Worm (Caenorhabditis elegans) whole organism, early embryonic: Measurements from ENCODE around the gene F40G12.9.
"Not testable (repeated sequence)": the region's sequence is repeated elsewhere in the genome, so short reads cannot be mapped to it uniquely, and the experiment has no call there.

Experiments
- B0310.2 ChIP-seq: sonication (generic microtip); optimal IDR thresholded peaks from 2 replicates; lab custom pipeline; 2016; ENCODE audit warnings: mild to moderate bottlenecking, missing genetic modification characterization, missing compliant biosample characterization
- F13C5.2 ChIP-seq: sonication (generic microtip); optimal IDR thresholded peaks from 2 replicates; lab custom pipeline; 2017; ENCODE audit warnings: mild to moderate bottlenecking, missing genetic modification characterization, inconsistent platforms, missing compliant biosample characterization
- aly-1 ChIP-seq: sonication (generic microtip); optimal IDR thresholded peaks from 2 replicates; lab custom pipeline; 2016; ENCODE audit warnings: missing genetic modification characterization, missing compliant biosample characterization
- ama-1 ChIP-seq: fragments of 150-350 bp; optimal IDR thresholded peaks from 2 replicates; lab custom pipeline; 2014
- ceh-13 ChIP-seq: fragments of 200-800 bp; sonication (Bioruptor generic); optimal IDR thresholded peaks from 2 replicates; lab custom pipeline; 2018; ENCODE audit warnings: mild to moderate bottlenecking, missing genetic modification characterization, missing compliant biosample characterization
- ceh-36 ChIP-seq: sonication (generic microtip); optimal IDR thresholded peaks from 2 replicates; lab custom pipeline; 2016; ENCODE audit warnings: missing genetic modification characterization, inconsistent platforms, missing compliant biosample characterization
- ets-7 ChIP-seq: sonication (generic microtip); optimal IDR thresholded peaks from 2 replicates; lab custom pipeline; 2016; ENCODE audit warnings: missing genotype, missing genetic modification characterization, missing compliant biosample characterization
- flt-1 ChIP-seq: fragments of 200-800 bp; sonication (Bioruptor generic); IDR thresholded peaks from 2 replicates; pipeline ENCODE4 v1.3.6; 2022; ENCODE audit warnings: missing genetic modification characterization, missing compliant biosample characterization
- hmbx-1 ChIP-seq: sonication (generic microtip); optimal IDR thresholded peaks from 2 replicates; lab custom pipeline; 2016; ENCODE audit warnings: mild to moderate bottlenecking, missing genetic modification characterization, missing compliant biosample characterization
- hmg-4 ChIP-seq: fragments of 200-800 bp; sonication (Bioruptor generic); optimal IDR thresholded peaks from 2 replicates; lab custom pipeline; 2018; ENCODE audit warnings: mild to moderate bottlenecking, missing genetic modification characterization, missing compliant biosample characterization
- hnd-1 ChIP-seq: sonication (generic microtip); optimal IDR thresholded peaks from 2 replicates; lab custom pipeline; 2016; ENCODE audit warnings: missing genetic modification characterization, missing compliant biosample characterization
- pes-1 ChIP-seq: fragments of 200-800 bp; sonication (Bioruptor generic); IDR thresholded peaks from 2 replicates; pipeline ENCODE4 v1.3.6; 2022; ENCODE audit warnings: missing genetic modification reagents, missing genetic modification characterization, missing compliant biosample characterization
- scrt-1 ChIP-seq: fragments of 200-800 bp; sonication (Bioruptor generic); IDR thresholded peaks from 2 replicates; pipeline ENCODE4 v1.3.6; 2022; ENCODE audit warnings: missing genetic modification characterization, missing compliant biosample characterization
- sea-1 ChIP-seq: fragments of 200-800 bp; sonication (Bioruptor generic); conservative IDR thresholded peaks from 2 replicates; pipeline ENCODE4 v1.3.6; 2022; ENCODE audit warnings: missing genetic modification characterization, missing compliant biosample characterization
- tbx-11 ChIP-seq: fragments of 200-800 bp; sonication (Bioruptor generic); IDR thresholded peaks from 2 replicates; pipeline ENCODE4 v1.3.6; 2022; ENCODE audit warnings: missing genetic modification characterization, missing compliant biosample characterization
- tbx-37 ChIP-seq: fragments of 200-800 bp; sonication (Bioruptor generic); conservative IDR thresholded peaks from 2 replicates; pipeline ENCODE4 v1.3.6; 2022; ENCODE audit warnings: missing genetic modification reagents, missing genetic modification characterization, missing compliant biosample characterization
- tra-4 ChIP-seq: sonication (generic microtip); optimal IDR thresholded peaks from 2 replicates; lab custom pipeline; 2017; ENCODE audit warnings: missing genetic modification characterization, missing compliant biosample characterization

Gene F40G12.9

DNA sequence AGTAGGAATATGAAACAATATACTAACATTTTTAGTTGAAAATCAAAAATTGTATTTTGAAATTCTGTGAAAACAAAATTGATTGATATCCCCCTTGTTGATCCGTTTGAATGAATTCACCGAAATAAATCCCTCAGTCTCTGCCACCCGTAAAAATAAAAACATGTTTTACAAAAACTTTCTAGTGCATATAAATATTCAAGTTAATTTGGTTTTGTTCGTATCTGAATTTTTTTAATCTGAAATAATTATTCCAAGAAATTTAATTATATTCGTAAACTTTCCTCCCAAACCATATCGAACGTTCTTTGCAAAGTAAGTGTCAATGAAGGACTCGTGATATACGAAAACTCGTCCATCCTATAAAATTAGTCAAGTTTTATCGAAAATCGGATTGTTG, 9.4 kb upstream of the F40G12.9 start, which contains the start of gene F40G12.6:
Gene F40G12.6, minus strand, starts transcription at position 101 of the 400 bp plus-strand sequence.
- TF ChIP-seq F13C5.2 (tag; lab: Kevin White, UChicago) (no peak), B0310.2 (no peak), hmbx-1 (tag; lab: Kevin White, UChicago) (no peak), scrt-1 (GFP tag; lab: Robert Waterston, UW) (no peak), hnd-1 (tag; lab: Kevin White, UChicago) (no peak), tbx-37 (GFP tag; lab: Robert Waterston, UW) (no peak), ama-1 (no peak), pes-1 (GFP tag; lab: Robert Waterston, UW) (no peak), tra-4 (tag; lab: Kevin White, UChicago) (no peak), hmg-4 (GFP tag; lab: Kevin White, UChicago) (no peak), ceh-13 (no peak), aly-1 (no peak), ceh-36 (tag; lab: Kevin White, UChicago) (no peak), flt-1 (GFP tag; lab: Robert Waterston, UW) (no peak)

- not testable (repeated sequence) for TF ChIP-seq hmbx-1 (tag; lab: Kevin White, UChicago); scrt-1 (GFP tag; lab: Robert Waterston, UW); flt-1 (GFP tag; lab: Robert Waterston, UW)
Measured at ce11 chrV:14274268-14274667, 8.2 kb upstream of the F40G12.9 start, which contains the start of gene F40G12.7. F40G12.7 (plus strand) TSS chrV:14274568.

- TF ChIP-seq tra-4 (tag; lab: Kevin White, UChicago) = no peak
- TF ChIP-seq hnd-1 (tag; lab: Kevin White, UChicago) = no peak
- TF ChIP-seq ceh-36 (tag; lab: Kevin White, UChicago) = no peak
- TF ChIP-seq tbx-11 (GFP tag; lab: Robert Waterston, UW) = no peak
- TF ChIP-seq B0310.2 = no peak
- TF ChIP-seq tbx-37 (GFP tag; lab: Robert Waterston, UW) = no peak
- TF ChIP-seq ets-7 (tag; lab: Kevin White, UChicago) = no peak
- TF ChIP-seq F13C5.2 (tag; lab: Kevin White, UChicago) = no peak
Measured at ce11 chrV:14279777-14280176, 2.7 kb upstream of the F40G12.9 start, which contains the start of gene srt-33. srt-33 (minus strand) TSS chrV:14279877.

- no peak for TF ChIP-seq tra-4 (tag; lab: Kevin White, UChicago)
- no peak for TF ChIP-seq pes-1 (GFP tag; lab: Robert Waterston, UW)
- TF ChIP-seq B0310.2 = no peak
- no peak for TF ChIP-seq tbx-11 (GFP tag; lab: Robert Waterston, UW)
- TF ChIP-seq sea-1 (GFP tag; lab: Robert Waterston, UW) = no peak
- TF ChIP-seq ceh-36 (tag; lab: Kevin White, UChicago) = no peak
- no peak for TF ChIP-seq F13C5.2 (tag; lab: Kevin White, UChicago)
- no peak for TF ChIP-seq hnd-1 (tag; lab: Kevin White, UChicago)
- TF ChIP-seq aly-1 = no peak
- no peak for TF ChIP-seq flt-1 (GFP tag; lab: Robert Waterston, UW)
- TF ChIP-seq ama-1 = no peak
- TF ChIP-seq ets-7 (tag; lab: Kevin White, UChicago) = no peak
- TF ChIP-seq ceh-13 = no peak
- TF ChIP-seq hmbx-1 (tag; lab: Kevin White, UChicago) = no peak
- TF ChIP-seq scrt-1 (GFP tag; lab: Robert Waterston, UW) = no peak
- TF ChIP-seq tbx-37 (GFP tag; lab: Robert Waterston, UW) = no peak
- TF ChIP-seq hmg-4 (GFP tag; lab: Kevin White, UChicago) = no peak
Measured at ce11 chrV:14283241-14283640, 782 bp downstream of the F40G12.9 start, which contains the start of gene F40G12.10. F40G12.10 (plus strand) TSS chrV:14283541.

ce11 chrV:14285803-14286202, 3.3 kb downstream of the F40G12.9 start, which contains the start of gene F40G12.11:
F40G12.11 (plus strand) TSS chrV:14286171.
- TF ChIP-seq tbx-37 (GFP tag; lab: Robert Waterston, UW) = no peak
- TF ChIP-seq scrt-1 (GFP tag; lab: Robert Waterston, UW) = no peak
- no peak for TF ChIP-seq F13C5.2 (tag; lab: Kevin White, UChicago)
- TF ChIP-seq hnd-1 (tag; lab: Kevin White, UChicago) = no peak
- no peak for TF ChIP-seq hmg-4 (GFP tag; lab: Kevin White, UChicago)
- TF ChIP-seq ama-1 = no peak
- no peak for TF ChIP-seq aly-1
- TF ChIP-seq tbx-11 (GFP tag; lab: Robert Waterston, UW) = no peak
- no peak for TF ChIP-seq ets-7 (tag; lab: Kevin White, UChicago)
- TF ChIP-seq ceh-13 = no peak
- TF ChIP-seq pes-1 (GFP tag; lab: Robert Waterston, UW) = no peak

- TF ChIP-seq ets-7 (tag; lab: Kevin White, UChicago) (no peak), sea-1 (GFP tag; lab: Robert Waterston, UW) (no peak), tra-4 (tag; lab: Kevin White, UChicago) (no peak), ceh-36 (tag; lab: Kevin White, UChicago) (no peak), ceh-13 (no peak), tbx-11 (GFP tag; lab: Robert Waterston, UW) (no peak), F13C5.2 (tag; lab: Kevin White, UChicago) (no peak), pes-1 (GFP tag; lab: Robert Waterston, UW) (no peak), hmg-4 (GFP tag; lab: Kevin White, UChicago) (no peak), B0310.2 (no peak), hmbx-1 (tag; lab: Kevin White, UChicago) (no peak), scrt-1 (GFP tag; lab: Robert Waterston, UW) (no peak), aly-1 (no peak), flt-1 (GFP tag; lab: Robert Waterston, UW) (no peak), hnd-1 (tag; lab: Kevin White, UChicago) (no peak), tbx-37 (GFP tag; lab: Robert Waterston, UW) (no peak)
Measured at ce11 chrV:14289363-14289762, 6.9 kb downstream of the F40G12.9 start, which contains the start of gene F14D7.1. F14D7.1 (minus strand) TSS chrV:14289463.

DNA sequence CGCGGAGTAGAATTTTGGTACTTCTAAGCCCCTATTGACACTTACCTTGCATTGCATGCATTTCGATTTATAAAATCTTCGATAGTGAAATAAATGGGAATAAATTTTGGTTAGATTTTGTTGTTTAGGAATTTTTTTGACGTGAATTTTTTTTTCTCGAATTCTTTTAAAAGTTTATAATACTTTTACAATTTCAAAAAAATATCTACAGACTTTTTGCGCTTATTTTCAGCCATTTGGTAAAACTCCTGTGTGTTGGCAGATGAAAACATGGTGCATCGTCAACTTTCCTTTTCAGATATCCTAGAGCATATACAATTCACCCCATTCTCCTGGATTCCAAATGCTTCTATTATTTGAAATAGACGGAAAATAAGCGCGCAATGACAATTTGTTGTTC, 8.2 kb downstream of the F40G12.9 start, which contains the start of gene F14D7.18:
Gene F14D7.18, minus strand, starts transcription at position 101 of the 400 bp plus-strand sequence.
- TF ChIP-seq tbx-37 (GFP tag; lab: Robert Waterston, UW) (no peak), tra-4 (tag; lab: Kevin White, UChicago) (no peak), tbx-11 (GFP tag; lab: Robert Waterston, UW) (no peak), flt-1 (GFP tag; lab: Robert Waterston, UW) (no peak), sea-1 (GFP tag; lab: Robert Waterston, UW) (no peak), ama-1 (no peak), aly-1 (no peak), hnd-1 (tag; lab: Kevin White, UChicago) (no peak), hmg-4 (GFP tag; lab: Kevin White, UChicago) (no peak), pes-1 (GFP tag; lab: Robert Waterston, UW) (no peak), ceh-36 (tag; lab: Kevin White, UChicago) (no peak)
